Worm (Caenorhabditis elegans): Measurements from ENCODE around the gene F57C2.5.

DNA sequence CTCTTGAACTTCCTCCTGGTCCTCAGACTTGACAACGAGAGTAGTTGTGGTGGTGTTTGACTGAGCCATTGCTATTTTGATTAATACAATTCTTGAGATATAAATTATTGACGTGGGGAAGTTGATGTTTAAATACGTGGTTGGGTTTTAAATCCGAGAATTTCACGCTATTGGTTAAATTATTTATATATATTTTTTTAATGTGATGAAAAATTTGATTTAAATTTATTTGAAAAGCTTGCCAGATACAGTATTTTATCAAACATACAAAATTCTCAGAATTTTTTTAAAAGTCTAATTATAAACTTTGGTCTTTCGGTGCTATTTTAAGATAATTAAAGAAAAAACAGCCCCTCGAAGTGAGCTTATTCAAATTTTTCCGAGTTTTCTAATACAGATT lies 20.5 kb downstream of the F57C2.5 start, which contains the start of the genes K10H10.7 and K10H10.10:
- no peak for TF ChIP-seq hmbx-1 (tag; optimal IDR thresholded peaks at IDR 0.05)
- TF ChIP-seq ama-1 (optimal IDR thresholded peaks at IDR 0.05), result no peak
- no peak for TF ChIP-seq flt-1 (GFP tag; IDR thresholded peaks at IDR 0.05)
- no peak for TF ChIP-seq pes-1 (GFP tag; IDR thresholded peaks at IDR 0.05)
- no peak for TF ChIP-seq ets-7 (tag; optimal IDR thresholded peaks at IDR 0.05)
- no peak for TF ChIP-seq B0310.2 (tag; optimal IDR thresholded peaks at IDR 0.05)
- no peak for TF ChIP-seq tra-4 (tag; optimal IDR thresholded peaks at IDR 0.05)
- no peak for TF ChIP-seq ceh-13 (GFP tag; optimal IDR thresholded peaks at IDR 0.05)
